Worm (Caenorhabditis elegans): ENCODE measurements around the gene T20D3.14.
"Not testable (repeated sequence)": the region's sequence is repeated elsewhere in the genome, so short reads cannot be mapped to it uniquely, and the experiment has no call there.

Gene T20D3.14

DNA sequence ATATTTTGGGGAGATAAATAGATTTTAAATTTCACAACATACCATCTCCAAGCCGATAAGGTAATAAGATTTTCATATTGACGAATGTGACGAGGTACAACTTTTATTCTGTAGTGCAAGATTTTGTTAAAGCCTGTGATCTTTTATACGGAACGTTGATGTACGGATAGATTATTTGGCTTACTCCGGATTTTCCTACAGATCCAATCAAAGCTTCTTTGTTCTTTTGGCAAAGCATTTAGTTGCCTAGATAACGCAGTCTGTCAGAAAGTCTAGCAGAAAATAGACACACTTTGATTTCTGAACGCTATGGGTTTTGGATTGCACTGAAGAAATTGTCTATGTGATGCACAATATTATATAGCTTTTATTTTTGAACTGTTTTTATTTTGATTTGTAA lies 36.6 kb downstream of the T20D3.14 start, which contains the start of gene F49C12.2:
Gene F49C12.2, minus strand, starts transcription at position 101 of the 400 bp plus-strand sequence.
- TF ChIP-seq lin-13 (tag; optimal IDR thresholded peaks at IDR 0.05) (no peak), ztf-11 (tag; optimal IDR thresholded peaks at IDR 0.05) (no peak), blmp-1 (tag; optimal IDR thresholded peaks at IDR 0.05) (no peak), ceh-39 (tag; optimal IDR thresholded peaks at IDR 0.05) (no peak)

DNA sequence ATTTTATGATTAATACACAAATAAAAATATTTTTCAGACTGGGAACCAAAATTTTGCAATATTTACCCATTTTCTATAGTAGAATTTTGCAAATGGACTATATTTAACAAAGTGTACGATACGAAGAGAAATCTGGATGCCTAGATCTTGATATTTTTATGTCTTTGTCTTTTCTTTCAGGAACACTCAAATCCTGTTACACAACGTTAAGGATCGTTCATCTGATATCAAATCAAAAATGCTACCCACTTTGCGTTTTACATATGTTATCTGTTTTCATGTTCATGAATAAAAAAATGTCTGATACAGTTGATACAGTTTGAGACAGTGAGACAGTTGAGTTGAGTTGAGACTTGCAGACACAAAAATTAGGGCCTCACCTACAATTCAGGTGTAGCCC lies 39.4 kb downstream of the T20D3.14 start, which contains the start of gene F49C12.1:
Gene F49C12.1, minus strand, starts transcription at position 70 of the 400 bp plus-strand sequence.
- TF ChIP-seq zip-8 (tag; optimal IDR thresholded peaks at IDR 0.05) (no peak), ceh-83 (GFP tag; optimal IDR thresholded peaks at IDR 0.05) (no peak), unc-39 (tag; optimal IDR thresholded peaks at IDR 0.05) (no peak), flh-1 (GFP tag; optimal IDR thresholded peaks at IDR 0.05) (no peak), nhr-237 (tag; optimal IDR thresholded peaks at IDR 0.05) (no peak), blmp-1 (tag; optimal IDR thresholded peaks at IDR 0.05) (no peak)

DNA sequence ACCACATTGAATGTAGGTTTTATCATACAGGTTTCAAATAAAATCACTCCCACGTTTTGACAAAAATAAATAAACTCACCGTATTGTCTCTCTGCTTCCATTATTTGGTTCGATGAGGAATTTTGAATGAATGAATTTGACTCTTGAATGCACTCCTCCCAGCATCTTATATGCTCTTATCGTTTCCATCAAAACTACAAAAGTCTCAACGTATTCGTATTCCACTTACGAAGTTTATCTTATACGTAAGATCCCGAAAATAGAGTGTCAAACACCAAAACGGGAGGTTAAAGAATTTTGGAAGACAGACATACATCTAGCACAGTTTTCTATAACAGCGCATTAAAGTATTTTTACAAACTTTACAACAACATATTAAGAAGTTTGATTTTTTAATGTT lies 41.9 kb downstream of the T20D3.14 start, which contains the start of gene nhr-264:
Gene nhr-264, minus strand, starts transcription at position 101 of the 400 bp plus-strand sequence.
- not testable (repeated sequence) for TF ChIP-seq bed-3 (GFP tag; optimal IDR thresholded peaks at IDR 0.05); sem-2 (GFP tag; optimal IDR thresholded peaks at IDR 0.05); elt-3 (tag; optimal IDR thresholded peaks at IDR 0.05)

DNA sequence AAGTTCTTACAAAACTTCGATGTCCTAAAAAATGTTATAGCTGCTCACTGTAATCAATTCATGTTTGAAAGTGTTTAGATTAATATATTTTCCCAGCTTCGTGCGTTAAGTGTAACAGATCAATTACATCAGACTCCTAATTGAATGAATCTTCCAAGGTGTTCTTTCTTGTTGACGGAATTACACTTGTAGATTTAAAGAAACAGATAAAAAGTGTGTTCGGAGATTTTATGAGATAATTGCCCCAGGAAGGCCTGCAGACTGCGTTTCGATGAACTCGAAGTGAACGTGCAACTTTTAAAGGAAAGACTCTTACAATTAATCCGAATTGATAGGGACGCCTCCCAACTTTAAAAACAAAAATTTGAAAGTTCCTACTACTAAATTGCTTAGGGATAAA lies 46.1 kb downstream of the T20D3.14 start:
- no peak for TF ChIP-seq unc-39 (tag; optimal IDR thresholded peaks at IDR 0.05)
- no peak for TF ChIP-seq drap-1 (GFP tag; optimal IDR thresholded peaks at IDR 0.05)
- no peak for TF ChIP-seq elt-1 (tag; optimal IDR thresholded peaks at IDR 0.05; ENCODE audit: borderline replicate concordance, insufficient read depth)
- TF ChIP-seq sptf-1 (tag; optimal IDR thresholded peaks at IDR 0.05): no peak
- TF ChIP-seq flh-1 (GFP tag; optimal IDR thresholded peaks at IDR 0.05): no peak
- no peak for TF ChIP-seq unc-62 (GFP tag; optimal IDR thresholded peaks at IDR 0.05)
- TF ChIP-seq ham-2 (GFP tag; optimal IDR thresholded peaks at IDR 0.05): no peak
- no peak for TF ChIP-seq blmp-1 (tag; optimal IDR thresholded peaks at IDR 0.05)
- no peak for TF ChIP-seq nhr-12 (tag; optimal IDR thresholded peaks at IDR 0.05)
- no peak for TF ChIP-seq cnd-1 (tag; optimal IDR thresholded peaks at IDR 0.05)
- no peak for TF ChIP-seq sem-2 (GFP tag; optimal IDR thresholded peaks at IDR 0.05)
- TF ChIP-seq mls-2 (tag; optimal IDR thresholded peaks at IDR 0.05): no peak
- TF ChIP-seq hlh-1 (tag; optimal IDR thresholded peaks at IDR 0.05): no peak
- TF ChIP-seq ztf-11 (tag; optimal IDR thresholded peaks at IDR 0.05): no peak

DNA sequence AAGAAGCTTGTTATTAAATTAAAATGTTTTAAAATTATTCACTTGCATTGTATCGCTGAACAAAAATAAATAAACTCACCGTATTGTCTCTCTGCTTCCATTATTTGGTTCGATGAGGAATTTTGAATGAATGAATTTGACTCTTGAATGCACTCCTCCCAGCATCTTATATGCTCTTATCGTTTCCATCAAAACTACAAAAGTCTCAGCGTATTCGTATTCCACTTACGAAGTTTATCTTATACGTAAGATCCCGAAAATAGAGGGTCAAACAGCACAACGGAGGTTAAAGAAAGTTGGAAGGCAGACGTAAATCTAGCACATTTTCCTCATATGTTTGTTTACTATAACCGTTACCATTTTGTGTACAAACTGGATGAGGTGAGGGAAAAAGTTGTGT lies 49.4 kb downstream of the T20D3.14 start, which contains the start of gene nhr-267:
Gene nhr-267, minus strand, starts transcription at position 101 of the 400 bp plus-strand sequence.
- TF ChIP-seq mls-2 (tag; optimal IDR thresholded peaks at IDR 0.05); bed-3 (GFP tag; optimal IDR thresholded peaks at IDR 0.05); elt-3 (tag; optimal IDR thresholded peaks at IDR 0.05): not testable (repeated sequence)

All from whole organism, mixed stage, embryonic.